Fruit fly (Drosophila melanogaster): ENCODE measurements around the gene Rgl.

Rgl gene

dm6 chr3L:13864568-13864967 lies 60.6 kb downstream of the Rgl start:
- TF ChIP-seq Clk (GFP tag; optimal IDR thresholded peaks at IDR 0.05): no peak
- no peak for TF ChIP-seq CG5204 (GFP tag; optimal IDR thresholded peaks at IDR 0.05)
- no peak for TF ChIP-seq kay (GFP tag; ENCODE audit: borderline replicate concordance)
- no peak for TF ChIP-seq CG7045 (GFP tag; optimal IDR thresholded peaks at IDR 0.05)
- TF ChIP-seq cic (GFP tag; optimal IDR thresholded peaks at IDR 0.05): no peak
- no peak for TF ChIP-seq cnc (optimal IDR thresholded peaks at IDR 0.05)
- no peak for TF ChIP-seq tj (GFP tag; optimal IDR thresholded peaks at IDR 0.05)
- TF ChIP-seq CG1620 (GFP tag; optimal IDR thresholded peaks at IDR 0.05): no peak
- no peak for TF ChIP-seq CG33017 (tag; optimal IDR thresholded peaks at IDR 0.05)
- no peak for TF ChIP-seq bab1 (GFP tag; optimal IDR thresholded peaks at IDR 0.05)
- no peak for TF ChIP-seq pad (GFP tag; optimal IDR thresholded peaks at IDR 0.05)
- no peak for TF ChIP-seq ovo (GFP tag; optimal IDR thresholded peaks at IDR 0.05)

- TF ChIP-seq Clk (GFP tag; optimal IDR thresholded peaks at IDR 0.05) (no peak), bab1 (GFP tag; optimal IDR thresholded peaks at IDR 0.05) (no peak), cic (GFP tag; optimal IDR thresholded peaks at IDR 0.05) (no peak), toe (GFP tag; optimal IDR thresholded peaks at IDR 0.05) (no peak), Hr96 (GFP tag; optimal IDR thresholded peaks at IDR 0.05) (no peak), CG14711 (tag; optimal IDR thresholded peaks at IDR 0.05) (no peak), CG5204 (GFP tag; optimal IDR thresholded peaks at IDR 0.05) (no peak), ovo (GFP tag; optimal IDR thresholded peaks at IDR 0.05) (no peak), CG12768 (GFP tag; optimal IDR thresholded peaks at IDR 0.05) (no peak), pad (GFP tag; optimal IDR thresholded peaks at IDR 0.05) (no peak), CG7045 (GFP tag; optimal IDR thresholded peaks at IDR 0.05) (no peak), CG1620 (GFP tag; optimal IDR thresholded peaks at IDR 0.05) (no peak)
Observed at dm6 chr3L:13863365-13863775, 61.8 kb downstream of the Rgl start.

- TF ChIP-seq CG14711 (tag; optimal IDR thresholded peaks at IDR 0.05) (no peak), CG33017 (tag; optimal IDR thresholded peaks at IDR 0.05) (peak; percentile 30), CG7101 (tag; optimal IDR thresholded peaks at IDR 0.05) (peak; percentile 38), cic (GFP tag; optimal IDR thresholded peaks at IDR 0.05) (peak; percentile 54), CG5204 (GFP tag; optimal IDR thresholded peaks at IDR 0.05) (no peak), pad (GFP tag; optimal IDR thresholded peaks at IDR 0.05) (peak; percentile 12), tj (GFP tag; optimal IDR thresholded peaks at IDR 0.05) (no peak), Hr96 (GFP tag; optimal IDR thresholded peaks at IDR 0.05) (peak; percentile 12), Mnt (GFP tag; optimal IDR thresholded peaks at IDR 0.05) (peak; percentile 44), cnc (optimal IDR thresholded peaks at IDR 0.05) (no peak), toe (GFP tag; optimal IDR thresholded peaks at IDR 0.05) (peak; percentile 14), Clk (GFP tag; optimal IDR thresholded peaks at IDR 0.05) (no peak)
Observed at dm6 chr3L:13862403-13862802, 62.7 kb downstream of the Rgl start.

dm6 chr3L:13859688-13860373 lies 65.3 kb downstream of the Rgl start:
- TF ChIP-seq CG33017 (tag; optimal IDR thresholded peaks at IDR 0.05): no peak
- TF ChIP-seq cnc (optimal IDR thresholded peaks at IDR 0.05): peak in 1 of 2 experiments; percentile 4

Data from whole organism, adult.